Worm (Caenorhabditis elegans) whole organism, L1 larva: ENCODE results near the gene F38B7.11.

Source experiments
- C16A3.4 ChIP-seq: fragments of 150-350 bp; optimal IDR thresholded peaks from 2 replicates; lab custom pipeline; 2014; ENCODE audit warnings: missing biosample characterization, missing genetic modification characterization
- Y116A8C.19 ChIP-seq: sonication (generic microtip); optimal IDR thresholded peaks from 2 replicates; lab custom pipeline; 2016; ENCODE audit warnings: missing compliant biosample characterization, missing genetic modification characterization, borderline replicate concordance
- alr-1 ChIP-seq: fragments of 200-800 bp; sonication (Bioruptor generic); optimal IDR thresholded peaks from 2 replicates; lab custom pipeline; 2018; ENCODE audit warnings: borderline replicate concordance, mild to moderate bottlenecking, missing genetic modification characterization, missing compliant biosample characterization
- ama-1 ChIP-seq: fragments of 150-350 bp; optimal IDR thresholded peaks from 2 replicates; lab custom pipeline; 2014
- blmp-1 ChIP-seq: fragments of 150-350 bp; optimal IDR thresholded peaks from 2 replicates; lab custom pipeline; 2014; ENCODE audit warnings: missing biosample characterization, missing genetic modification characterization
- ceh-63 ChIP-seq: fragments of 200-800 bp; sonication (Bioruptor generic); optimal IDR thresholded peaks from 2 replicates; lab custom pipeline; 2018; ENCODE audit warnings: mild to moderate bottlenecking, missing genetic modification characterization, missing compliant biosample characterization
- ceh-8 ChIP-seq: fragments of 200-800 bp; sonication (Bioruptor generic); optimal IDR thresholded peaks from 2 replicates; lab custom pipeline; 2018; ENCODE audit warnings: mild to moderate bottlenecking, missing genetic modification characterization, moderate library complexity, missing compliant biosample characterization
- ceh-88 ChIP-seq: fragments of 200-800 bp; sonication (Bioruptor generic); IDR thresholded peaks from 2 replicates; pipeline ENCODE4 v1.3.6; 2022; ENCODE audit warnings: missing genetic modification characterization, missing compliant biosample characterization
- ceh-90 ChIP-seq: sonication (generic microtip); optimal IDR thresholded peaks from 2 replicates; lab custom pipeline; 2016; ENCODE audit warnings: missing genetic modification characterization, missing compliant biosample characterization
- dpl-1 ChIP-seq, 3 experiments: fragments of 150-350 bp in 2 of 3; sonication (generic microtip) in 1 of 3; optimal IDR thresholded peaks; 2 replicates each; lab custom pipeline; 2014 to 2017; ENCODE audit warnings: missing biosample characterization in 3 of 3, missing genetic modification characterization in 3 of 3, missing genetic modification reagents in 3 of 3
- efl-3 ChIP-seq: fragments of 200-800 bp; sonication (Bioruptor generic); optimal IDR thresholded peaks from 2 replicates; lab custom pipeline; 2018; ENCODE audit warnings: mild to moderate bottlenecking, missing genetic modification characterization, missing compliant biosample characterization
- egl-13 ChIP-seq: sonication (generic microtip); optimal IDR thresholded peaks from 2 replicates; lab custom pipeline; 2016; ENCODE audit warnings: missing genotype, missing genetic modification reagents, missing genetic modification characterization, missing compliant biosample characterization
- egl-27 ChIP-seq, 2 experiments: fragments of 150-350 bp in 1 of 2; sonication (generic microtip); optimal IDR thresholded peaks; 3 replicates each; lab custom pipeline; 2017 to 2018; ENCODE audit warnings: missing biosample characterization in 2 of 2, missing genetic modification characterization in 2 of 2, missing genetic modification reagents in 2 of 2
- elt-2 ChIP-seq: sonication (generic microtip); optimal IDR thresholded peaks from 2 replicates; lab custom pipeline; 2016; ENCODE audit warnings: missing genetic modification characterization, mild to moderate bottlenecking, inconsistent platforms, missing compliant biosample characterization, missing genetic modification reagents
- ets-5 ChIP-seq: fragments of 200-800 bp; sonication (Bioruptor generic); IDR thresholded peaks from 2 replicates; pipeline ENCODE4 v1.3.6; 2022; ENCODE audit warnings: missing genetic modification characterization, missing compliant biosample characterization
- fkh-10 ChIP-seq: sonication (generic microtip); optimal IDR thresholded peaks from 2 replicates; lab custom pipeline; 2017; ENCODE audit warnings: missing biosample characterization, missing genetic modification reagents, missing genetic modification characterization
- fkh-4 ChIP-seq: sonication (generic microtip); optimal IDR thresholded peaks from 2 replicates; lab custom pipeline; 2016; ENCODE audit warnings: missing compliant biosample characterization, missing genetic modification characterization, borderline replicate concordance
- fkh-8 ChIP-seq: sonication (generic microtip); optimal IDR thresholded peaks from 2 replicates; lab custom pipeline; 2016; ENCODE audit warnings: mild to moderate bottlenecking, missing genetic modification characterization, missing compliant biosample characterization
- fos-1 ChIP-seq: fragments of 150-350 bp; optimal IDR thresholded peaks from 2 replicates; lab custom pipeline; 2014; ENCODE audit warnings: missing biosample characterization, missing genetic modification characterization
- hlh-17 ChIP-seq: fragments of 200-800 bp; sonication (Bioruptor generic); optimal IDR thresholded peaks from 2 replicates; lab custom pipeline; 2018; ENCODE audit warnings: missing genetic modification characterization, mild to moderate bottlenecking, missing compliant biosample characterization, moderate library complexity, borderline replicate concordance
- hlh-4 ChIP-seq: sonication (generic microtip); optimal IDR thresholded peaks from 2 replicates; lab custom pipeline; 2016; ENCODE audit warnings: mild to moderate bottlenecking, missing genetic modification characterization, missing compliant biosample characterization
- hpl-2 ChIP-seq: fragments of 150-350 bp; optimal IDR thresholded peaks from 2 replicates; lab custom pipeline; 2014; ENCODE audit warnings: missing biosample characterization, missing genetic modification reagents, missing genetic modification characterization
- jun-1 ChIP-seq: fragments of 150-350 bp; optimal IDR thresholded peaks from 2 replicates; lab custom pipeline; 2014; ENCODE audit warnings: missing biosample characterization, missing genetic modification reagents, missing genetic modification characterization
- lin-13 ChIP-seq: fragments of 150-350 bp; optimal IDR thresholded peaks from 2 replicates; lab custom pipeline; 2014; ENCODE audit warnings: missing biosample characterization, missing genetic modification reagents, missing genetic modification characterization
- lin-14 ChIP-seq: fragments of 200-800 bp; sonication (Bioruptor generic); optimal IDR thresholded peaks from 2 replicates; lab custom pipeline; 2018; ENCODE audit warnings: mild to moderate bottlenecking, missing genetic modification characterization, moderate library complexity, missing compliant biosample characterization
- lin-39 ChIP-seq: fragments of 150-350 bp; optimal IDR thresholded peaks from 2 replicates; lab custom pipeline; 2014; ENCODE audit warnings: missing biosample characterization, missing genetic modification reagents, missing genetic modification characterization
- lsy-2 ChIP-seq, 2 experiments: fragments of 150-350 bp; optimal IDR thresholded peaks; 2 replicates each; lab custom pipeline; 2014; ENCODE audit warnings: missing biosample characterization in 2 of 2, missing genetic modification characterization in 2 of 2
- mab-9 ChIP-seq: fragments of 200-800 bp; sonication (Bioruptor generic); IDR thresholded peaks from 2 replicates; pipeline ENCODE4 v1.3.6; 2022; ENCODE audit warnings: missing genetic modification reagents, missing genetic modification characterization, missing compliant biosample characterization
- mdl-1 ChIP-seq, 2 experiments: fragments of 150-350 bp; optimal IDR thresholded peaks; 2 replicates each; lab custom pipeline; 2014 to 2017; ENCODE audit warnings: missing biosample characterization in 2 of 2, missing genetic modification characterization in 2 of 2, inconsistent platforms in 1 of 2
- mef-2 ChIP-seq: fragments of 150-350 bp; optimal IDR thresholded peaks from 2 replicates; lab custom pipeline; 2014; ENCODE audit warnings: missing biosample characterization, missing genetic modification characterization
- mep-1 ChIP-seq: fragments of 150-350 bp; optimal IDR thresholded peaks from 2 replicates; lab custom pipeline; 2014; ENCODE audit warnings: missing biosample characterization, missing genetic modification characterization
- nhr-11 ChIP-seq: fragments of 150-350 bp; optimal IDR thresholded peaks from 2 replicates; lab custom pipeline; 2014; ENCODE audit warnings: missing biosample characterization, missing genetic modification characterization
- nhr-20 ChIP-seq: sonication (generic microtip); optimal IDR thresholded peaks from 2 replicates; lab custom pipeline; 2016; ENCODE audit warnings: mild to moderate bottlenecking, missing genetic modification characterization, missing compliant biosample characterization
- nhr-71 ChIP-seq: sonication (generic microtip); optimal IDR thresholded peaks from 2 replicates; lab custom pipeline; 2016; ENCODE audit warnings: mild to moderate bottlenecking, missing genetic modification characterization, moderate library complexity, missing compliant biosample characterization
- nhr-76 ChIP-seq: sonication (generic microtip); optimal IDR thresholded peaks from 2 replicates; lab custom pipeline; 2017; ENCODE audit warnings: missing biosample characterization, missing genetic modification characterization
- nhr-84 ChIP-seq: sonication (generic microtip); optimal IDR thresholded peaks from 2 replicates; lab custom pipeline; 2017; ENCODE audit warnings: missing biosample characterization, missing genetic modification characterization
- nhr-85 ChIP-seq: sonication (generic microtip); peaks from one replicate; lab custom pipeline; 2016; ENCODE audit warnings: missing genetic modification characterization, inconsistent platforms, missing compliant biosample characterization
- nhr-90 ChIP-seq: sonication (generic microtip); optimal IDR thresholded peaks from 2 replicates; lab custom pipeline; 2016; ENCODE audit warnings: mild to moderate bottlenecking, missing genetic modification characterization, missing compliant biosample characterization; ENCODE audit not compliant: poor library complexity
- pax-3 ChIP-seq: fragments of 200-800 bp; sonication (Bioruptor generic); optimal IDR thresholded peaks from 2 replicates; lab custom pipeline; 2018; ENCODE audit warnings: mild to moderate bottlenecking, missing genetic modification characterization, moderate library complexity, missing compliant biosample characterization
- snpc-4 ChIP-seq: fragments of 150-350 bp; optimal IDR thresholded peaks from 2 replicates; lab custom pipeline; 2014; ENCODE audit warnings: missing biosample characterization, missing genetic modification characterization
- snu-23 ChIP-seq: sonication (generic microtip); optimal IDR thresholded peaks from 2 replicates; lab custom pipeline; 2016; ENCODE audit warnings: missing genetic modification characterization, missing compliant biosample characterization
- sox-4 ChIP-seq: sonication (generic microtip); optimal IDR thresholded peaks from 2 replicates; lab custom pipeline; 2016; ENCODE audit warnings: missing genetic modification characterization, missing compliant biosample characterization
- swsn-7 ChIP-seq: sonication (generic microtip); optimal IDR thresholded peaks from 2 replicates; lab custom pipeline; 2016; ENCODE audit warnings: missing genetic modification characterization, missing compliant biosample characterization
- tbx-2 ChIP-seq: sonication (generic microtip); optimal IDR thresholded peaks from 2 replicates; lab custom pipeline; 2016; ENCODE audit warnings: missing genetic modification characterization, missing compliant biosample characterization
- unc-130 ChIP-seq: fragments of 150-350 bp; optimal IDR thresholded peaks from 2 replicates; lab custom pipeline; 2017; ENCODE audit warnings: missing biosample characterization, missing genetic modification characterization, inconsistent platforms
- unc-86 ChIP-seq: sonication (generic microtip); optimal IDR thresholded peaks from 2 replicates; lab custom pipeline; 2016; ENCODE audit warnings: missing genetic modification characterization, missing compliant biosample characterization
- vab-15 ChIP-seq: sonication (generic microtip); optimal IDR thresholded peaks from 2 replicates; lab custom pipeline; 2017; ENCODE audit warnings: missing genotype, mild to moderate bottlenecking, missing genetic modification characterization, missing compliant biosample characterization
- zip-4 ChIP-seq: fragments of 200-800 bp; sonication (Bioruptor generic); optimal IDR thresholded peaks from 2 replicates; lab custom pipeline; 2018; ENCODE audit warnings: mild to moderate bottlenecking, missing genetic modification characterization, moderate library complexity, missing compliant biosample characterization
- ztf-4 ChIP-seq: fragments of 150-350 bp; optimal IDR thresholded peaks from 2 replicates; lab custom pipeline; 2014; ENCODE audit warnings: missing biosample characterization, missing genetic modification characterization

The F38B7.11 gene

DNA sequence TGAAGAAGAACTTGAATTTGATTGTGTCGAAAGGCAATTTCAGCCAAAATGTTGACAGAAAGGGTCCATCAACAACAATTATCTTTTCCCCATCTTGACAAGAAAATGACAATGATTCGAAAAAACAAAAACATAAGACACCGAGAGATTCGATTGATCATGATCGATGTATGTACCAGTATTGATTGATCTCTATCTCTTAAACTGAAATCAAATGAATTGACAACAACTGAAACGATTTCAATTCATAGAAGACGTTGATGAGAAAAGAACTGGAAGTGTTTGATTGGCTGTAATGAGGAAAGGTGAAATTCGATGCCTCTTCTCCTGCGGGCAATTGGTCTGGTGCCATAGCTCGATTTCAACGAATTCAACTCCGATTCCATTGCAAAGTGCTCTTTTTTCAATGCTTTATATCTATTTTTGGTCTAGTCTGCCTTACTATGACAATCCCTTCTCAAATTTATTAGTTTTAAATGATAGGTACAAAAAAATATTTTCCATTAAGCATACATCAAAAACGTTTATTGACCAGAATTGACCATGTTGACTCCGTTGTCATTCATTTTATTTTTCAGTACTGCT, 13.4 kb upstream of the F38B7.11 start:
- TF ChIP-seq snu-23 = no peak
- TF ChIP-seq ceh-63 (GFP tag; lab: Kevin White, UChicago) = peak; percentile 17

- peak; percentile 99 for TF ChIP-seq blmp-1 (tag; lab: Kevin White, UChicago)
- no peak for TF ChIP-seq tbx-2 (tag; lab: Kevin White, UChicago)
- TF ChIP-seq dpl-1 (GFP tag; optimal IDR thresholded peaks at IDR 0.05; lab: Kevin White, UChicago) = peak in 1 of 3 experiments; percentile 28
- no peak for TF ChIP-seq ztf-4
- peak; percentile 68 for TF ChIP-seq nhr-71
- TF ChIP-seq hlh-17 (GFP tag; lab: Kevin White, UChicago) = no peak
- TF ChIP-seq Y116A8C.19 = no peak
- TF ChIP-seq lsy-2 (tag; optimal IDR thresholded peaks at IDR 0.05; lab: Kevin White, UChicago) = peak in 1 of 2 experiments; percentile 43
- no peak for TF ChIP-seq snpc-4 (tag; lab: Kevin White, UChicago)
- peak; percentile 21 for TF ChIP-seq hpl-2 (GFP tag; lab: Kevin White, UChicago)
- no peak for TF ChIP-seq ceh-63 (GFP tag; lab: Kevin White, UChicago)
- TF ChIP-seq nhr-90 (tag; lab: Kevin White, UChicago) = peak; percentile 51
- no peak for TF ChIP-seq unc-86 (tag; lab: Kevin White, UChicago)
- TF ChIP-seq ceh-88 = no peak
- no peak for TF ChIP-seq lin-13 (GFP tag; lab: Kevin White, UChicago)
- no peak for TF ChIP-seq lin-39 (tag; lab: Kevin White, UChicago)
- no peak for TF ChIP-seq alr-1 (tag; lab: Kevin White, UChicago)
- TF ChIP-seq C16A3.4 (tag; lab: Kevin White, UChicago) = peak; percentile 13
- TF ChIP-seq jun-1 (tag; lab: Kevin White, UChicago) = peak; percentile 11
- no peak for TF ChIP-seq sox-4 (tag; lab: Kevin White, UChicago)
- TF ChIP-seq nhr-85 (tag; lab: Kevin White, UChicago) = peak; percentile 81
- TF ChIP-seq egl-13 (tag; lab: Kevin White, UChicago) = no peak
- no peak for TF ChIP-seq fkh-8 (tag; lab: Kevin White, UChicago)
- no peak for TF ChIP-seq nhr-84 (tag; lab: Kevin White, UChicago)
- no peak for TF ChIP-seq swsn-7
- TF ChIP-seq mab-9 (GFP tag; lab: Robert Waterston, UW) = no peak
- no peak for TF ChIP-seq pax-3
- no peak for TF ChIP-seq fos-1
- no peak for TF ChIP-seq fkh-4 (tag; lab: Kevin White, UChicago)
- no peak for TF ChIP-seq fkh-10 (GFP tag; lab: Kevin White, UChicago)
- peak; percentile 65 for TF ChIP-seq ama-1 (lab: Kevin White, UChicago)
- no peak for TF ChIP-seq zip-4 (GFP tag; lab: Kevin White, UChicago)
- no peak for TF ChIP-seq egl-27 (tag; optimal IDR thresholded peaks at IDR 0.05; lab: Kevin White, UChicago)
- TF ChIP-seq nhr-11 = no peak
- no peak for TF ChIP-seq nhr-76
- no peak for TF ChIP-seq ets-5
- no peak for TF ChIP-seq efl-3 (GFP tag; lab: Kevin White, UChicago)
- TF ChIP-seq vab-15 (tag; lab: Kevin White, UChicago) = no peak
- peak; percentile 76 for TF ChIP-seq nhr-20 (tag; lab: Kevin White, UChicago)
- TF ChIP-seq hlh-4 (tag; lab: Kevin White, UChicago) = no peak
- TF ChIP-seq mdl-1 (tag; optimal IDR thresholded peaks at IDR 0.05; lab: Kevin White, UChicago) = peak in 1 of 2 experiments; percentile 60
- no peak for TF ChIP-seq mef-2 (tag; lab: Kevin White, UChicago)
- peak; percentile 11 for TF ChIP-seq mep-1 (tag; lab: Kevin White, UChicago)
- TF ChIP-seq ceh-90 = no peak
- TF ChIP-seq unc-130 (tag; lab: Kevin White, UChicago) = peak; percentile 6
- TF ChIP-seq ceh-8 (GFP tag; lab: Kevin White, UChicago) = no peak
- TF ChIP-seq elt-2 = peak; percentile 87
- peak; percentile 72 for TF ChIP-seq lin-14 (GFP tag; lab: Kevin White, UChicago)
Observed at ce11 chrV:11534495-11535189, 12.3 kb upstream of the F38B7.11 start.
